Fruit fly (Drosophila melanogaster): ENCODE measurements around the gene CG18549.

Gene CG18549

dm6 chr3R:12402935-12403334 lies 46.2 kb upstream of the CG18549 start (continued):
- TF ChIP-seq CG5180 (GFP tag; optimal IDR thresholded peaks at IDR 0.05): peak; percentile 91
- TF ChIP-seq HLHmδ (GFP tag; optimal IDR thresholded peaks at IDR 0.05): no peak
- peak; percentile 99 for TF ChIP-seq CG13296 (GFP tag; optimal IDR thresholded peaks at IDR 0.05)
- peak; percentile 97 for TF ChIP-seq ap (GFP tag; IDR thresholded peaks at IDR 0.05)
- peak; percentile 90 for TF ChIP-seq aop (GFP tag; IDR thresholded peaks at IDR 0.05)
- no peak for TF ChIP-seq pita (GFP tag; optimal IDR thresholded peaks at IDR 0.05)
- peak; percentile 94 for TF ChIP-seq CG30431 (GFP tag; optimal IDR thresholded peaks at IDR 0.05)
- no peak for TF ChIP-seq mld (GFP tag; IDR thresholded peaks at IDR 0.05; ENCODE audit: partially characterized antibody)
- peak; percentile 76 for TF ChIP-seq CG4282 (GFP tag; optimal IDR thresholded peaks at IDR 0.05)
- peak; percentile 73 for TF ChIP-seq MESR4 (GFP tag; optimal IDR thresholded peaks at IDR 0.05)
- TF ChIP-seq Ptx1 (GFP tag; IDR thresholded peaks at IDR 0.05): peak; percentile 94
- TF ChIP-seq ken (GFP tag; IDR thresholded peaks at IDR 0.05): peak; percentile 96
- peak; percentile 96 for TF ChIP-seq CG13775 (GFP tag; optimal IDR thresholded peaks at IDR 0.05)
- TF ChIP-seq sens-2 (GFP tag; IDR thresholded peaks at IDR 0.05): peak; percentile 97
- TF ChIP-seq CG4404 (GFP tag; IDR thresholded peaks at IDR 0.05): peak; percentile 80
- peak; percentile 71; the same call in 1 of the 2 replicates for TF ChIP-seq CG13287 (GFP tag; IDR thresholded peaks at IDR 0.05; ENCODE audit: partially characterized antibody)
- TF ChIP-seq Sry-β (GFP tag; optimal IDR thresholded peaks at IDR 0.05): peak; percentile 74
- TF ChIP-seq CG11723 (GFP tag; optimal IDR thresholded peaks at IDR 0.05): peak; percentile 94
- peak; percentile 94 for TF ChIP-seq CG5245 (GFP tag; optimal IDR thresholded peaks at IDR 0.05)
- peak; percentile 89 for TF ChIP-seq CG3726 (GFP tag; IDR thresholded peaks at IDR 0.05)
- TF ChIP-seq CG7928 (GFP tag; optimal IDR thresholded peaks at IDR 0.05): peak; percentile 88
- peak; percentile 74 for TF ChIP-seq bigmax (GFP tag; optimal IDR thresholded peaks at IDR 0.05)
- no peak for TF ChIP-seq vnd (GFP tag; IDR thresholded peaks at IDR 0.05; ENCODE audit: partially characterized antibody)
- TF ChIP-seq Side (GFP tag; optimal IDR thresholded peaks at IDR 0.05): peak; percentile 92
- peak; percentile 99 for TF ChIP-seq Med (GFP tag)
- TF ChIP-seq da (GFP tag; optimal IDR thresholded peaks at IDR 0.05): peak; percentile 85
- TF ChIP-seq phol (tag; optimal IDR thresholded peaks at IDR 0.05): peak; percentile 99
- TF ChIP-seq bsh (GFP tag; optimal IDR thresholded peaks at IDR 0.05): peak; percentile 79 to 99
- TF ChIP-seq pzg (GFP tag; optimal IDR thresholded peaks at IDR 0.05): peak; percentile 46
- TF ChIP-seq CG2889 (GFP tag; IDR thresholded peaks at IDR 0.05): peak; percentile 86
- TF ChIP-seq Eip74EF (GFP tag; optimal IDR thresholded peaks at IDR 0.05): peak in 1 of 2 experiments; percentile 98
- peak; percentile 91 for TF ChIP-seq CG8281 (tag; optimal IDR thresholded peaks at IDR 0.05)
- peak; percentile 98 for TF ChIP-seq Sox102F (GFP tag; optimal IDR thresholded peaks at IDR 0.05)
- TF ChIP-seq CG10366 (GFP tag; IDR thresholded peaks at IDR 0.05): peak; percentile 95
- peak; percentile 88 for TF ChIP-seq fu2 (GFP tag; optimal IDR thresholded peaks at IDR 0.05)
- peak; percentile 84 for TF ChIP-seq CG13123 (GFP tag; optimal IDR thresholded peaks at IDR 0.05)
- peak; percentile 88 for TF ChIP-seq Lim3 (GFP tag; IDR thresholded peaks at IDR 0.05)
- TF ChIP-seq Ets65A (GFP tag): peak; percentile 98
- peak; percentile 94 for TF ChIP-seq Rx (GFP tag; IDR thresholded peaks at IDR 0.05)
- TF ChIP-seq Fer3 (tag; optimal IDR thresholded peaks at IDR 0.05): peak; percentile 99
- TF ChIP-seq oc (tag; optimal IDR thresholded peaks at IDR 0.05): peak; percentile 98
- peak; percentile 95 for TF ChIP-seq chn (GFP tag; optimal IDR thresholded peaks at IDR 0.05)
- peak; percentile 95 for TF ChIP-seq Aef1 (GFP tag; IDR thresholded peaks at IDR 0.05)
- TF ChIP-seq CG4820 (GFP tag; optimal IDR thresholded peaks at IDR 0.05): peak; percentile 100
- TF ChIP-seq Nf-YA (GFP tag; IDR thresholded peaks at IDR 0.05): peak; percentile 99
- peak; percentile 88 for TF ChIP-seq CG11085 (GFP tag; IDR thresholded peaks at IDR 0.05)
- peak; percentile 99 for TF ChIP-seq CG6765 (GFP tag; optimal IDR thresholded peaks at IDR 0.05)
- peak; percentile 86 for TF ChIP-seq klu (GFP tag; IDR thresholded peaks at IDR 0.05)
- peak; percentile 86 for TF ChIP-seq Hey (tag; optimal IDR thresholded peaks at IDR 0.05)
- TF ChIP-seq CG12071 (GFP tag; optimal IDR thresholded peaks at IDR 0.05): peak; percentile 100
- peak; percentile 91 for TF ChIP-seq trh (GFP tag; optimal IDR thresholded peaks at IDR 0.05)

Data from whole organism, embryonic.